Worm (Caenorhabditis elegans) whole organism, L3 larva: ENCODE results near the gene glr-7.

Source experiments
- daf-12 ChIP-seq: fragments of 150-350 bp; optimal IDR thresholded peaks from 2 replicates; lab custom pipeline; 2014; ENCODE audit warnings: missing biosample characterization, missing genetic modification reagents, missing genetic modification characterization
- fkh-10 ChIP-seq: sonication (generic microtip); optimal IDR thresholded peaks from 2 replicates; lab custom pipeline; 2017; ENCODE audit warnings: missing biosample characterization, missing genetic modification reagents, missing genetic modification characterization
- jun-1 ChIP-seq: fragments of 150-350 bp; optimal IDR thresholded peaks from 2 replicates; lab custom pipeline; 2014; ENCODE audit warnings: missing biosample characterization, missing genetic modification reagents, missing genetic modification characterization
- nhr-12 ChIP-seq: fragments of 150-350 bp; optimal IDR thresholded peaks from 2 replicates; lab custom pipeline; 2014; ENCODE audit warnings: missing biosample characterization, missing genetic modification characterization
- nhr-28 ChIP-seq: fragments of 150-350 bp; optimal IDR thresholded peaks from 2 replicates; lab custom pipeline; 2014; ENCODE audit warnings: missing biosample characterization, missing genetic modification characterization
- nhr-77 ChIP-seq: fragments of 150-350 bp; optimal IDR thresholded peaks from 2 replicates; lab custom pipeline; 2014; ENCODE audit warnings: missing biosample characterization, missing genetic modification characterization
- unc-39 ChIP-seq: sonication (generic microtip); optimal IDR thresholded peaks from 4 replicates; lab custom pipeline; 2017; ENCODE audit warnings: missing biosample characterization, missing genetic modification characterization
- unc-62 ChIP-seq: fragments of 150-350 bp; sonication (generic microtip); optimal IDR thresholded peaks from 4 replicates; lab custom pipeline; 2014; ENCODE audit warnings: missing biosample characterization, missing genetic modification reagents, missing genetic modification characterization

ce11 chrX:2394983-2395382 is 24.7 kb downstream of the glr-7 start, which contains the start of gene C43H6.6:
- no peak for TF ChIP-seq unc-39 (tag; lab: Kevin White, UChicago)
- TF ChIP-seq unc-62 (GFP tag; lab: Kevin White, UChicago), result no peak
- TF ChIP-seq nhr-28 (tag; lab: Kevin White, UChicago), result no peak
- no peak for TF ChIP-seq fkh-10 (GFP tag; lab: Kevin White, UChicago)
- TF ChIP-seq nhr-12 (tag; lab: Kevin White, UChicago), result no peak
- TF ChIP-seq daf-12 (tag; lab: Kevin White, UChicago), result no peak
- no peak for TF ChIP-seq nhr-77 (tag; lab: Kevin White, UChicago)
- TF ChIP-seq jun-1 (tag; lab: Kevin White, UChicago), result no peak
